Worm (Caenorhabditis elegans): Measurements from ENCODE around the gene C08H9.16.

DNA sequence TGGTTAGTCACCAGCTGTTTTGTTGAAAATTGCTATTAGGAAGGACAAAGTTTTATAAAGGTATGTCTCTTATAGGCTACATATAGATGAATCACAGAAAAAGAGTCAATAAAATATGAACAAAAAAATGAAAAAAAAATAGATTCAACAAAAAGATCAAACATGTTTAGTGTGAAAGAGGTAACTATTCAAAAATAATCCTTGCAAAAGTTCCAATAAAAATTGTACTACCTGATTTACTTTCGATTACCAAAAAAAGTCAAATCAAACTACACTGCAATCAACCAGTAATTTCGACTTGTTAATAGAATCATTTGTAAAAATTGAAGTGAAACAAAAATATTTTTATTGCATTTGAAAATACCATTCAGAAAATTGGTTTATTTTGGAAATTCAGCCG is 41.6 kb upstream of the C08H9.16 start, which contains the start of gene ZK938.10:
- TF ChIP-seq hlh-13 (GFP tag; optimal IDR thresholded peaks at IDR 0.05) (no peak), pha-4 (tag; optimal IDR thresholded peaks at IDR 0.05) (no peak), dve-1 (tag; optimal IDR thresholded peaks at IDR 0.05) (no peak), nhr-232 (tag; optimal IDR thresholded peaks at IDR 0.05) (no peak), tbx-2 (tag; optimal IDR thresholded peaks at IDR 0.05) (no peak), ahr-1 (tag; optimal IDR thresholded peaks at IDR 0.05) (no peak), rnt-1 (tag; optimal IDR thresholded peaks at IDR 0.05) (no peak), fkh-10 (GFP tag; optimal IDR thresholded peaks at IDR 0.05) (no peak), odd-2 (tag; optimal IDR thresholded peaks at IDR 0.05) (no peak)

Data from whole organism, late embryonic.